Worm (Caenorhabditis elegans): ENCODE measurements around the gene hlh-3.

hlh-3 gene

ce11 chrII:9124353-9124752, 37.9 kb downstream of the hlh-3 start:
- peak; percentile 1 for TF ChIP-seq pqm-1 (tag; optimal IDR thresholded peaks at IDR 0.05)
- no peak for TF ChIP-seq ZK546.5 (tag; optimal IDR thresholded peaks at IDR 0.05)
- peak; percentile 37 for TF ChIP-seq nhr-23 (tag; optimal IDR thresholded peaks at IDR 0.05)
- no peak for TF ChIP-seq nhr-12 (tag; optimal IDR thresholded peaks at IDR 0.05)
- peak; percentile 31 for TF ChIP-seq nhr-25 (tag; optimal IDR thresholded peaks at IDR 0.05)
- no peak for TF ChIP-seq snpc-4 (tag; optimal IDR thresholded peaks at IDR 0.05)
- no peak for TF ChIP-seq elt-3 (tag; optimal IDR thresholded peaks at IDR 0.05)
- TF ChIP-seq ama-1 (optimal IDR thresholded peaks at IDR 0.05), result no peak

ce11 chrII:9125007-9125406, 38.6 kb downstream of the hlh-3 start:
- peak; percentile 3 for TF ChIP-seq elt-2 (tag; optimal IDR thresholded peaks at IDR 0.05)
- TF ChIP-seq pha-4 (tag; optimal IDR thresholded peaks at IDR 0.05), result peak; percentile 17
- no peak for TF ChIP-seq fkh-2 (tag; optimal IDR thresholded peaks at IDR 0.05)
- TF ChIP-seq pqm-1 (tag; optimal IDR thresholded peaks at IDR 0.05), result peak; percentile 53

DNA sequence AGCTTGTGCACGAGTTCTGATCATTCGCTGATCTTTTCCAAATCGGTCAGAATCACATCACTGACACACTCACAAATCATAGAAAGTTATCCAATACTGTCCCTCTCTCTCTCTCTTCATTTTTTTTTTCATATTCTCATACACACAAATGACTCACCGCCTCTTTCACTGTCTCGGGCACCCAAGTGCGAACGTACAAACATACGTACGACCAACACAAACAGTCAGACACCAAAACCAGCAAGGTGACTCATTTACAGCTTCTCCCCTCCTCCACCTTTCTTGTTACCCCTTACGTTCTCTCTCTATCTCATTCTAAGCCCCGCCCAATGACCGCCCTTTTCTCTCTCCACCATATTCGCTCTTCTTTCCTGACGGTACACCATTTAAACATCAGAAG, 40.6 kb downstream of the hlh-3 start:
- TF ChIP-seq nhr-12 (tag; optimal IDR thresholded peaks at IDR 0.05) (no peak), elt-3 (tag; optimal IDR thresholded peaks at IDR 0.05) (peak in 1 of 3 experiments; percentile 3), nhr-237 (tag; optimal IDR thresholded peaks at IDR 0.05) (no peak), egl-27 (tag; optimal IDR thresholded peaks at IDR 0.05) (no peak), fkh-2 (tag; optimal IDR thresholded peaks at IDR 0.05) (no peak), unc-39 (tag; optimal IDR thresholded peaks at IDR 0.05) (no peak), ceh-9 (tag; optimal IDR thresholded peaks at IDR 0.05) (no peak), aly-2 (tag; optimal IDR thresholded peaks at IDR 0.05) (no peak), ama-1 (optimal IDR thresholded peaks at IDR 0.05) (no peak), lin-39 (tag; optimal IDR thresholded peaks at IDR 0.05) (no peak), nhr-23 (tag; optimal IDR thresholded peaks at IDR 0.05) (peak; percentile 32), nhr-77 (tag; optimal IDR thresholded peaks at IDR 0.05) (no peak), fos-1 (tag; optimal IDR thresholded peaks at IDR 0.05) (peak; percentile 98), nhr-67 (tag; optimal IDR thresholded peaks at IDR 0.05) (no peak), tbx-2 (tag; optimal IDR thresholded peaks at IDR 0.05) (no peak), pqm-1 (tag; optimal IDR thresholded peaks at IDR 0.05) (no peak), jun-1 (tag; optimal IDR thresholded peaks at IDR 0.05) (no peak), snpc-4 (tag; optimal IDR thresholded peaks at IDR 0.05) (no peak), ceh-16 (tag; optimal IDR thresholded peaks at IDR 0.05) (no peak), pha-4 (tag; optimal IDR thresholded peaks at IDR 0.05) (peak; percentile 78), elt-1 (tag; optimal IDR thresholded peaks at IDR 0.05) (no peak), ztf-4 (tag; optimal IDR thresholded peaks at IDR 0.05) (no peak), sea-2 (GFP tag; optimal IDR thresholded peaks at IDR 0.05) (no peak), lin-15B (tag; optimal IDR thresholded peaks at IDR 0.05) (no peak), hmg-11 (tag; optimal IDR thresholded peaks at IDR 0.05) (peak; percentile 36), ceh-82 (tag; optimal IDR thresholded peaks at IDR 0.05) (no peak), nhr-25 (tag; optimal IDR thresholded peaks at IDR 0.05) (peak; percentile 6), nhr-76 (tag; optimal IDR thresholded peaks at IDR 0.05) (no peak), nhr-43 (tag; optimal IDR thresholded peaks at IDR 0.05; ENCODE audit: poor library complexity, severe bottlenecking) (no peak), ztf-11 (tag; optimal IDR thresholded peaks at IDR 0.05) (no peak), elt-2 (tag; optimal IDR thresholded peaks at IDR 0.05) (peak; percentile 1), mml-1 (tag; optimal IDR thresholded peaks at IDR 0.05) (no peak), ceh-28 (tag; optimal IDR thresholded peaks at IDR 0.05) (no peak), nhr-28 (tag; optimal IDR thresholded peaks at IDR 0.05) (no peak), mdl-1 (tag; optimal IDR thresholded peaks at IDR 0.05) (no peak), unc-62 (GFP tag; optimal IDR thresholded peaks at IDR 0.05) (no peak)

- TF ChIP-seq ama-1 (optimal IDR thresholded peaks at IDR 0.05) (peak; percentile 44), jun-1 (tag; optimal IDR thresholded peaks at IDR 0.05) (no peak)
Measured at ce11 chrII:9127379-9127778, 41.0 kb downstream of the hlh-3 start.

ce11 chrII:9128132-9128531, 41.7 kb downstream of the hlh-3 start:
- TF ChIP-seq daf-12 (tag; optimal IDR thresholded peaks at IDR 0.05), result no peak
- TF ChIP-seq nhr-25 (tag; optimal IDR thresholded peaks at IDR 0.05), result peak; percentile 82
- peak; percentile 50 for TF ChIP-seq nhr-43 (tag; optimal IDR thresholded peaks at IDR 0.05; ENCODE audit: poor library complexity, severe bottlenecking)
- TF ChIP-seq nhr-77 (tag; optimal IDR thresholded peaks at IDR 0.05), result no peak
- peak; percentile 93 for TF ChIP-seq elt-2 (tag; optimal IDR thresholded peaks at IDR 0.05)
- peak in 1 of 3 experiments; percentile 89 for TF ChIP-seq elt-3 (tag; optimal IDR thresholded peaks at IDR 0.05)
- peak; percentile 97 for TF ChIP-seq nhr-23 (tag; optimal IDR thresholded peaks at IDR 0.05)
- no peak for TF ChIP-seq unc-39 (tag; optimal IDR thresholded peaks at IDR 0.05)
- TF ChIP-seq fos-1 (tag; optimal IDR thresholded peaks at IDR 0.05), result peak; percentile 47
- TF ChIP-seq ceh-28 (tag; optimal IDR thresholded peaks at IDR 0.05), result peak; percentile 76
- TF ChIP-seq R02D3.7 (tag; optimal IDR thresholded peaks at IDR 0.05), result peak; percentile 43
- peak; percentile 46 for TF ChIP-seq nfya-1 (tag; optimal IDR thresholded peaks at IDR 0.05; ENCODE audit: insufficient read depth)
- TF ChIP-seq pqm-1 (tag; optimal IDR thresholded peaks at IDR 0.05), result peak; percentile 69
- TF ChIP-seq lsy-12 (tag; optimal IDR thresholded peaks at IDR 0.05), result peak; percentile 65
- peak; percentile 29 for TF ChIP-seq pha-4 (tag; optimal IDR thresholded peaks at IDR 0.05)
- TF ChIP-seq ama-1 (optimal IDR thresholded peaks at IDR 0.05), result peak; percentile 16
